Fruit fly (Drosophila melanogaster) whole organism, embryonic: ENCODE data around the gene CG6330.

ENCODE experiments used
- CG12659 ChIP-seq: fragments of 200-800 bp; sonication (Bioruptor generic); optimal IDR thresholded peaks from 3 replicates; lab custom pipeline; 2017; ENCODE audit warnings: mild to moderate bottlenecking, missing biosample characterization, missing genetic modification reagents, missing genetic modification characterization
- CG13123 ChIP-seq: fragments of 200-800 bp; sonication (Bioruptor generic); optimal IDR thresholded peaks from 2 replicates; lab custom pipeline; 2016; ENCODE audit warnings: missing biosample characterization, missing genetic modification characterization
- CG6854 ChIP-seq: fragments of 200-800 bp; sonication (Bioruptor generic); optimal IDR thresholded peaks from 3 replicates; lab custom pipeline; 2017; ENCODE audit warnings: missing biosample characterization, mild to moderate bottlenecking, missing genetic modification characterization
- CG8478 ChIP-seq: fragments of >200 bp; optimal IDR thresholded peaks from 2 replicates; lab custom pipeline; 2018
- Chrac-16 ChIP-seq: fragments of 200-800 bp; sonication (Bioruptor generic); optimal IDR thresholded peaks from 3 replicates; lab custom pipeline; 2016; ENCODE audit warnings: missing biosample characterization, missing genetic modification characterization
- Sox102F ChIP-seq: fragments of 200-800 bp; sonication (Bioruptor generic); optimal IDR thresholded peaks from 2 replicates; lab custom pipeline; 2018; ENCODE audit warnings: missing biosample characterization, mild to moderate bottlenecking, missing genetic modification characterization, moderate library complexity
- Sry-β ChIP-seq: fragments of 200-800 bp; sonication (Bioruptor generic); optimal IDR thresholded peaks from 2 replicates; lab custom pipeline; 2018; ENCODE audit warnings: missing biosample characterization, mild to moderate bottlenecking, missing genetic modification characterization, moderate library complexity
- bsh ChIP-seq, 2 experiments: fragments of 200-800 bp; sonication (Bioruptor generic); optimal IDR thresholded peaks; 2 replicates each; lab custom pipeline; 2017 to 2018; ENCODE audit warnings: mild to moderate bottlenecking in 2 of 2, missing biosample characterization in 2 of 2, missing genetic modification characterization in 2 of 2, moderate library complexity in 1 of 2
- hb ChIP-seq: fragments of 200-800 bp; sonication (Bioruptor generic); IDR thresholded peaks from 3 replicates; pipeline ENCODE4 v1.3.6; 2022; ENCODE audit warnings: missing biosample characterization, missing genetic modification characterization; ENCODE audit not compliant: partially characterized antibody
- jumu ChIP-seq: fragments of 200-800 bp; sonication (Bioruptor generic); optimal IDR thresholded peaks from 3 replicates; lab custom pipeline; 2016; ENCODE audit warnings: missing biosample characterization, missing genetic modification characterization
- pros ChIP-seq: fragments of 200-800 bp; sonication (Bioruptor generic); optimal IDR thresholded peaks from 3 replicates; lab custom pipeline; 2019; ENCODE audit warnings: missing biosample characterization, mild to moderate bottlenecking, missing genetic modification characterization, moderate library complexity
- sqz ChIP-seq: fragments of 200-800 bp; sonication (Bioruptor generic); optimal IDR thresholded peaks from 3 replicates; lab custom pipeline; 2018; ENCODE audit warnings: missing biosample characterization, mild to moderate bottlenecking, missing genetic modification characterization

DNA sequence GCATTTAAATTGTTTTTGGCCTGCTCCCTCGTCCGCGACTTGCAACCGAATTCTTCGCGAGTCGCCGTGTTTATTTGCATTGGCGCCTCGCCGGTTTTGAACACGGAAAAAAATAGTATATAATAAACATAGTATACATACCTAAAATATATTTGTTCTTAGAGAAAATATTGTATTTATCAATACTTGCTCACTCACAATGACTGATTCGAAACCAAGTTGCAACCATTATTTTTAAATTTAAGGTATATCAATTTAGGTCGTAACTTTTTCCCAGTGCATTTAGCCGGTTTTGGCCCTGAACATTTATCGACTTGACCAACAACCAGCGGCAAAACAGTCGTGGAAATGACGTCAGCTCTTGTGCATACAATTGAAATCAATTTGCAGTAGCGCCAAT, 29.9 kb downstream of the CG6330 start:
- TF ChIP-seq jumu (GFP tag; lab: Kevin White, UChicago) = no peak
- no peak for TF ChIP-seq pros (GFP tag; lab: Kevin White, UChicago)
- TF ChIP-seq CG12659 (GFP tag; lab: Kevin White, UChicago) = peak; percentile 48
- TF ChIP-seq bsh (GFP tag; optimal IDR thresholded peaks at IDR 0.05; lab: Kevin White, UChicago) = peak; percentile 77 to 79
- peak; percentile 20 for TF ChIP-seq sqz (GFP tag; lab: Kevin White, UChicago)
- TF ChIP-seq hb (GFP tag; lab: Robert Waterston, UW) = no peak
- peak; percentile 27 for TF ChIP-seq CG13123 (GFP tag; lab: Kevin White, UChicago)
- no peak for TF ChIP-seq CG8478 (lab: Kevin White, UChicago)
- no peak for TF ChIP-seq CG6854
- TF ChIP-seq Sry-β (GFP tag; lab: Kevin White, UChicago) = no peak
- TF ChIP-seq Chrac-16 (GFP tag; lab: Kevin White, UChicago) = peak; percentile 4
- peak; percentile 86 for TF ChIP-seq Sox102F (GFP tag; lab: Kevin White, UChicago)
